Worm (Caenorhabditis elegans): ENCODE data around the gene rpl-35.

DNA sequence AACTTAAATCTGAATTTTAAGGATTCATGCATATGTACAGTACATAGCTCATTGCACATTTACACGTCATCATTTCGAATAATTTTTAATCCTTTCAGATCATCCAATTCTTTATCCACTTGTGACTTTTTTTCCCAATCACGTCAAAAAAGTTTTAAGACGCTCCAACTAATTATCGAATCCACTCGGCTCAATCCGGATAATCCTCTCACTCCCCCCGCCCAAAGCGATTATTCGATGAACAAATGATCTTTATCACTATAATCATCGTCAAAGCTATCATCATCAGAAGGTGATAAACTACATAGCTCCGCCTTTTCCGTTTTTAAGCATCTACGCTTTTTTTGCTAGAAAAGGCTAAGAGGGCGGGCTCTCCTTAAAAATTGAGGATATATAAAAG is 17.4 kb upstream of the rpl-35 start:
- TF ChIP-seq skn-1 (tag; optimal IDR thresholded peaks at IDR 0.05) (no peak), mdl-1 (tag; optimal IDR thresholded peaks at IDR 0.05) (no peak)

Data from whole organism, L4 larva.